Fruit fly (Drosophila melanogaster): ENCODE results near the gene Anp.

The Anp gene

dm6 chr3R:30252882-30253281, 43.1 kb downstream of the Anp start, which contains the start of gene CG18404:
Gene CG18404, plus strand, starts transcription at chr3R:30253182.
- TF ChIP-seq Mnt (GFP tag; optimal IDR thresholded peaks at IDR 0.05), result no peak
- no peak for TF ChIP-seq CG33017 (tag; optimal IDR thresholded peaks at IDR 0.05)
- TF ChIP-seq CG5204 (GFP tag; optimal IDR thresholded peaks at IDR 0.05), result no peak
- no peak for TF ChIP-seq bab1 (GFP tag; optimal IDR thresholded peaks at IDR 0.05)
- no peak for TF ChIP-seq tj (GFP tag; optimal IDR thresholded peaks at IDR 0.05)
- TF ChIP-seq toe (GFP tag; optimal IDR thresholded peaks at IDR 0.05), result no peak
- TF ChIP-seq CG14711 (tag; optimal IDR thresholded peaks at IDR 0.05), result no peak
- TF ChIP-seq pad (GFP tag; optimal IDR thresholded peaks at IDR 0.05), result no peak
- TF ChIP-seq CG1620 (GFP tag; optimal IDR thresholded peaks at IDR 0.05), result no peak
- TF ChIP-seq CG7045 (GFP tag; optimal IDR thresholded peaks at IDR 0.05), result no peak

DNA sequence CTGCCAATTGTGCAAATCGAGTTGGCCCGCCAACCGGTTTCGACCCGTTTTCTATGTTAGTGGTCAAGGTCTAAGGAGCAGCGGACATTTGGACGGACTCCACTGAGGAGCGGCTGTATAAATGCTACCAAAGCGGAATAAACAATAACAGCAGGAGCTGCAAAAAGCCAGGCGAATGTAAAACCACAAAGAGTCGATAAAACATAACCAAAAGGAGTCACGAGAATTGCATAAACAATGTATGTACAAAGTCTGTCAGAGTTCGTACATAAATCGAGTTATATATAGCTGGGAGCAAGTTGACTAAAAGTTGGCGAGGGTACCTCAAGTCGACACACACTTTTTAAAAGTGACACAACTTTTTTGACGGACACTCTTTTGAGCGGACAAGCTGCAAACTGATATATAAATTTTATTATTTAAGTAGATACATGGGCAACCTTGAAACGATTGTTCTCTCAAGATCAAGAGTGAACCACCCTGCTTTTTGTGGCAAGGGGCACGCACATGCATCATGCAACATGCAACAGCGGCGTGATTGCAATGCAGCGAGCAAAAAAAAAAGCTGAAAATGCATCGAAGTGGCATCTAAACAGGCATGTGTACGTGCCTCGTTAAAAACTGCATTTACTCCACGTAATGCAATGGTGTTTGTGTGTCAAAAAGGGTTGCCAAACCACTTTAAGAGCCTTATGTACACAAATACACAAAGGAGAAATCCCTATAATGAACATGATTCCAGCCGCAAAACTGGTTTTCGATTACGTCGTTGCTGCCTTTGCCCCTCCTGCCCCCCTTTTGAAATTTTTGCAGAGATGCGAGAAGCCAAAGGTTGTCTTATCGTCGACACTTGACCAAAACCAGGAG, 45.7 kb downstream of the Anp start:
- TF ChIP-seq cnc (optimal IDR thresholded peaks at IDR 0.05) (no peak), Clk (GFP tag; optimal IDR thresholded peaks at IDR 0.05) (no peak), CG11617 (GFP tag; optimal IDR thresholded peaks at IDR 0.05) (no peak), CG12768 (GFP tag; optimal IDR thresholded peaks at IDR 0.05) (no peak), CG1620 (GFP tag; optimal IDR thresholded peaks at IDR 0.05) (no peak), CG33017 (tag; optimal IDR thresholded peaks at IDR 0.05) (no peak), CG14711 (tag; optimal IDR thresholded peaks at IDR 0.05) (no peak), cic (GFP tag; optimal IDR thresholded peaks at IDR 0.05) (no peak), CG7101 (tag; optimal IDR thresholded peaks at IDR 0.05) (no peak), CG7045 (GFP tag; optimal IDR thresholded peaks at IDR 0.05) (no peak), Hr96 (GFP tag; optimal IDR thresholded peaks at IDR 0.05) (no peak), kay (GFP tag; ENCODE audit: borderline replicate concordance) (no peak)

DNA sequence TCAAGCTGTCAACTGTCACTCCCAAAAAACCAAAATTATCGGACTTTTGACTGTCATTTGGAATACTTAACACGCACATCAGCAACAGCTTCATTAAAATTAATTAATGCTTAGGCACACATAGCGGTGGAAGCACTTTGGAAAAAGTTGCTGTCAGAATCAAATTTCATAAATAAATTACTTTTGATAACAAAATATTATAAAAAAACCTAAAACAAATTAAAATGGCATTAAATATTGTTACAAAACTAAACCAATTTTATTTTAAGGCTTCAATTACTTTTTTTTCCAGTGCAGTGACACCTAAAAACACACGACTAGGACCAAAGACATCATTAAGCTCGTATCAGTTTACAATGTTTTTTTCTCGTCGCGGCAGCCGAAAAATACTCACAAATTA, 46.5 kb downstream of the Anp start:
- TF ChIP-seq bab1 (GFP tag; optimal IDR thresholded peaks at IDR 0.05), result no peak
- TF ChIP-seq pad (GFP tag; optimal IDR thresholded peaks at IDR 0.05), result no peak
- TF ChIP-seq Mnt (GFP tag; optimal IDR thresholded peaks at IDR 0.05), result no peak
- TF ChIP-seq Hr96 (GFP tag; optimal IDR thresholded peaks at IDR 0.05), result no peak
- no peak for TF ChIP-seq CG33017 (tag; optimal IDR thresholded peaks at IDR 0.05)
- TF ChIP-seq ovo (GFP tag; optimal IDR thresholded peaks at IDR 0.05), result no peak
- TF ChIP-seq CG14711 (tag; optimal IDR thresholded peaks at IDR 0.05), result no peak
- TF ChIP-seq CG7101 (tag; optimal IDR thresholded peaks at IDR 0.05), result no peak
- TF ChIP-seq kay (GFP tag; ENCODE audit: borderline replicate concordance), result no peak
- TF ChIP-seq CG1620 (GFP tag; optimal IDR thresholded peaks at IDR 0.05), result no peak
- no peak for TF ChIP-seq CG11617 (GFP tag; optimal IDR thresholded peaks at IDR 0.05)
- no peak for TF ChIP-seq CG12768 (GFP tag; optimal IDR thresholded peaks at IDR 0.05)
- TF ChIP-seq tj (GFP tag; optimal IDR thresholded peaks at IDR 0.05), result no peak
- TF ChIP-seq cic (GFP tag; optimal IDR thresholded peaks at IDR 0.05), result no peak
- no peak for TF ChIP-seq CG5204 (GFP tag; optimal IDR thresholded peaks at IDR 0.05)
- TF ChIP-seq toe (GFP tag; optimal IDR thresholded peaks at IDR 0.05), result no peak
- TF ChIP-seq Crg-1 (GFP tag; optimal IDR thresholded peaks at IDR 0.05), result no peak

dm6 chr3R:30257588-30257987, 47.8 kb downstream of the Anp start:
- TF ChIP-seq Hr96 (GFP tag; optimal IDR thresholded peaks at IDR 0.05), result no peak
- TF ChIP-seq CG11617 (GFP tag; optimal IDR thresholded peaks at IDR 0.05), result no peak
- no peak for TF ChIP-seq CG7045 (GFP tag; optimal IDR thresholded peaks at IDR 0.05)
- no peak for TF ChIP-seq CG33017 (tag; optimal IDR thresholded peaks at IDR 0.05)
- TF ChIP-seq toe (GFP tag; optimal IDR thresholded peaks at IDR 0.05), result no peak
- TF ChIP-seq kay (GFP tag; ENCODE audit: borderline replicate concordance), result no peak
- no peak for TF ChIP-seq CG7101 (tag; optimal IDR thresholded peaks at IDR 0.05)
- TF ChIP-seq CG14711 (tag; optimal IDR thresholded peaks at IDR 0.05), result no peak
- TF ChIP-seq Crg-1 (GFP tag; optimal IDR thresholded peaks at IDR 0.05), result no peak
- TF ChIP-seq ovo (GFP tag; optimal IDR thresholded peaks at IDR 0.05), result no peak
- TF ChIP-seq tj (GFP tag; optimal IDR thresholded peaks at IDR 0.05), result no peak
- TF ChIP-seq bab1 (GFP tag; optimal IDR thresholded peaks at IDR 0.05), result no peak
- TF ChIP-seq cic (GFP tag; optimal IDR thresholded peaks at IDR 0.05), result no peak
- TF ChIP-seq CG12768 (GFP tag; optimal IDR thresholded peaks at IDR 0.05), result no peak
- TF ChIP-seq cnc (optimal IDR thresholded peaks at IDR 0.05), result no peak
- no peak for TF ChIP-seq Clk (GFP tag; optimal IDR thresholded peaks at IDR 0.05)
- no peak for TF ChIP-seq Mnt (GFP tag; optimal IDR thresholded peaks at IDR 0.05)
- no peak for TF ChIP-seq CG1620 (GFP tag; optimal IDR thresholded peaks at IDR 0.05)

DNA sequence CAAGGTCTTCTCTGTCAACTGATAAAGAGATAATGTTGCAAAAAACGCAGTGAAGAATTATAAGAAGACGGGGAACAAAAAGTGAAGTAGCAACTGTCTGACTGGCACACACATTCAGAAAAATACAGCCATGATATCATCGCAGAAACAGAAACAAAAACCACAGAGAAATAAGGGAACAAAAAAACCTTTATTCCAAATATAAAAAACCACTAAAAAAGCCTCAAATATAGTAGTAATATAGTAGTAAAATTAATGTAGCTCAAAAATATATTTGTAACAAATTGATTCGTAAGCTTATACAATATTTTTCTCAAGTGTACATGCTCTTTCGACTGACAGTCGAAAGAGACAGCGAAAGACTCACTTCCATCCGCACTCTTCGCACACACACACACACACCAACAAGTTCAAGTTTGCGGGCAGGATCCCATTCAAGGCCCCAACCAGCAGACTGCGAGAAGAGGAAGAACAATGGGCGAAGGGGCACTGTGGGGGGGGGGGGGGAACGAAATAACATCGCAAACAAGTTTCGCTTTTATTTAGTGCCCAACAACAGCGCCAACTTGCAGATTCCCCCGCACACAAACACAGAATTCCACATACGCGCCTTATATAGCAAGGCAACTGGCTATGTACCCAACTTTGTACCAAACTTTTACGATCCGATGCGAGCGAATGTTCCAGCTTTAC, 48.7 kb downstream of the Anp start:
- TF ChIP-seq ovo (GFP tag; optimal IDR thresholded peaks at IDR 0.05), result no peak
- no peak for TF ChIP-seq Mnt (GFP tag; optimal IDR thresholded peaks at IDR 0.05)
- TF ChIP-seq toe (GFP tag; optimal IDR thresholded peaks at IDR 0.05), result no peak
- TF ChIP-seq CG33017 (tag; optimal IDR thresholded peaks at IDR 0.05), result no peak
- no peak for TF ChIP-seq cnc (optimal IDR thresholded peaks at IDR 0.05)
- no peak for TF ChIP-seq CG5204 (GFP tag; optimal IDR thresholded peaks at IDR 0.05)
- TF ChIP-seq Hr96 (GFP tag; optimal IDR thresholded peaks at IDR 0.05), result no peak
- no peak for TF ChIP-seq tj (GFP tag; optimal IDR thresholded peaks at IDR 0.05)
- TF ChIP-seq CG12768 (GFP tag; optimal IDR thresholded peaks at IDR 0.05), result no peak
- no peak for TF ChIP-seq CG7101 (tag; optimal IDR thresholded peaks at IDR 0.05)
- no peak for TF ChIP-seq cic (GFP tag; optimal IDR thresholded peaks at IDR 0.05)
- no peak for TF ChIP-seq CG1620 (GFP tag; optimal IDR thresholded peaks at IDR 0.05)
- no peak for TF ChIP-seq Clk (GFP tag; optimal IDR thresholded peaks at IDR 0.05)

dm6 chr3R:30258991-30259351, 49.2 kb downstream of the Anp start:
- TF ChIP-seq ovo (GFP tag; optimal IDR thresholded peaks at IDR 0.05) (no peak), CG33017 (tag; optimal IDR thresholded peaks at IDR 0.05) (no peak), Mnt (GFP tag; optimal IDR thresholded peaks at IDR 0.05) (no peak), pad (GFP tag; optimal IDR thresholded peaks at IDR 0.05) (no peak), toe (GFP tag; optimal IDR thresholded peaks at IDR 0.05) (no peak), CG11617 (GFP tag; optimal IDR thresholded peaks at IDR 0.05) (no peak), Hr96 (GFP tag; optimal IDR thresholded peaks at IDR 0.05) (no peak), cic (GFP tag; optimal IDR thresholded peaks at IDR 0.05) (no peak), cnc (optimal IDR thresholded peaks at IDR 0.05) (no peak)
